Fruit fly (Drosophila melanogaster): ENCODE results near the gene CG14377.

Gene CG14377

DNA sequence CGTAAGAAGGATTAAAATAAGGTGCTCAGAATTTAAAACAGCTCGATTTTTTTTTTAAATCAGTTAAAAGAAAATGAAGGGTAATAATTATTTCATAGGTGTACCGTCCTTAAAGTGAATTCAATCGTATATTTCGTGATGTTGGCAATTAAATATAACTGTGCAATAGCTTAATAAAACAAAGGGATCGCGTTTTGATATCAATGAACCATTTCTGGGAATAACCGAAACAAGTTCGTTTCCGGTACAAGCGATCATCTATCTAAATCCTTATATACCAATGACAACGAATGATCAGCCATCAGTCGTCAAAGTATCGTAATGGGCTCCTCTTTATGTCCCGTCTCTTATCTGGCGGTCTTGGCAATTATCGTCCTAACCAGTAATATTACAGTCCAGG is 28.3 kb upstream of the CG14377 start, which contains the start of gene CheA87a:
CheA87a (plus strand) TSS at position 301 of the 400 bp plus-strand sequence.
- no peak for TF ChIP-seq CG16779 (tag; optimal IDR thresholded peaks at IDR 0.05)

DNA sequence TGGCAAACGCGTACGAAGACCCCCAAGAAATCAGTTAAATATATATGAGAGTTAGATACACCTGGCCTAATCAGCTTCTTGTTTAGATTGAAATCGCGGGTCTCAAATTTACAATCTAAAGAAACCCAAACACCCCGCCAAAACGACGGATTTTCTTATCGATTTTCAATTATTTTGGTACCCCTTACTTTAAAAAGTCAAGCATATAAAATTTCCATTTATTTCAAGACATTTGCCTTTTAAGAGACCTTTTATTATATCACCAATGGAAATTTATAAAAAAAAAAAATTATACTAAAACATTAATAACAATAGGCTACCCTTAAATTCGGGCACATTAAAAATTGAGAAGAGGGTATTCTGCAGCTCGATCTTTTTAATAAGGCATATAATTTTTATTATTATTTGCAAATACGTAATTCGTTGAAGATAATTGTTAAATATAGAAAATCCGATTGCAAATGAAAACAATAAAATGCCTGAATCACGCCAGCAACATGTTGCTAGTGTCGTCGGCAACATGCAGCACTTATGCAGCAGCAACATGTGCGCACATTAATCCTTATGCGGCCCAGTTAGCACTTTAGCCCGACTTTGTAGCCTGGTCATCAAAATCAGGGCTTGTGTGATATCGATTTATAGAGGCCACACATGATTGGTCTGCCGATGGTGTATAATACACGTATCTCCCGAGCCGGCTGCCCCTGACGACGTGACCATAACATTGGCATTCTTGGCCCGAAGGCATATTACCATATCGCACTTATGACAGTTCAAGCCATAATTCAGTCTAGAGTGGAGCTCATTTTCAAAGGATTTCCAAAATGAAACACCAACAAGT is 25.6 kb upstream of the CG14377 start, which contains the start of the genes Lip3 and CG34309:
Lip3 (minus strand) TSS at position 65 of the 841 bp plus-strand sequence.
CG34309 (plus strand) TSS at position 791 of the 841 bp plus-strand sequence.
- TF ChIP-seq CG10669 (GFP tag; optimal IDR thresholded peaks at IDR 0.05), result no peak
- TF ChIP-seq fd85E (GFP tag; optimal IDR thresholded peaks at IDR 0.05), result no peak
- TF ChIP-seq CG6854 (GFP tag; optimal IDR thresholded peaks at IDR 0.05), result no peak
- no peak for TF ChIP-seq Eip75B (GFP tag; optimal IDR thresholded peaks at IDR 0.05)
- TF ChIP-seq CG3919 (GFP tag; optimal IDR thresholded peaks at IDR 0.05), result no peak
- TF ChIP-seq Blimp-1 (GFP tag; optimal IDR thresholded peaks at IDR 0.05), result peak; percentile 36
- no peak for TF ChIP-seq CG11902 (GFP tag; optimal IDR thresholded peaks at IDR 0.05)
- no peak for TF ChIP-seq CG10631 (GFP tag; optimal IDR thresholded peaks at IDR 0.05)
- no peak for TF ChIP-seq CG1621 (tag; optimal IDR thresholded peaks at IDR 0.05)
- peak; percentile 52 for TF ChIP-seq CG31627 (GFP tag; optimal IDR thresholded peaks at IDR 0.05)
- TF ChIP-seq Hr4 (GFP tag; optimal IDR thresholded peaks at IDR 0.05), result no peak
- TF ChIP-seq svp (GFP tag), result peak; percentile 90
- TF ChIP-seq CG8632 (GFP tag; optimal IDR thresholded peaks at IDR 0.05), result no peak
- TF ChIP-seq CG9139 (GFP tag; optimal IDR thresholded peaks at IDR 0.05), result no peak
- TF ChIP-seq CG6163 (GFP tag; IDR thresholded peaks at IDR 0.05), result no peak
- no peak for TF ChIP-seq Sox102F (GFP tag; optimal IDR thresholded peaks at IDR 0.05)
- no peak for TF ChIP-seq fkh (GFP tag; optimal IDR thresholded peaks at IDR 0.05)
- peak; percentile 15 for TF ChIP-seq Eip93F (GFP tag; optimal IDR thresholded peaks at IDR 0.05)
- no peak for TF ChIP-seq fd59A (GFP tag; optimal IDR thresholded peaks at IDR 0.05)
- TF ChIP-seq esn (GFP tag; optimal IDR thresholded peaks at IDR 0.05), result peak; percentile 85
- TF ChIP-seq CG11294 (GFP tag; IDR thresholded peaks at IDR 0.05), result no peak
- TF ChIP-seq salr (GFP tag; optimal IDR thresholded peaks at IDR 0.05), result no peak
- no peak for TF ChIP-seq CG16779 (tag; optimal IDR thresholded peaks at IDR 0.05)
- TF ChIP-seq achi (GFP tag; optimal IDR thresholded peaks at IDR 0.05), result peak; percentile 9
- peak; percentile 34 for TF ChIP-seq pdm3 (GFP tag; optimal IDR thresholded peaks at IDR 0.05)
- no peak for TF ChIP-seq spab (GFP tag; optimal IDR thresholded peaks at IDR 0.05)
- TF ChIP-seq CG8119 (GFP tag; IDR thresholded peaks at IDR 0.05), result no peak
- no peak for TF ChIP-seq Lpt (GFP tag; optimal IDR thresholded peaks at IDR 0.05)
- no peak for TF ChIP-seq Sox15 (GFP tag; optimal IDR thresholded peaks at IDR 0.05)
- no peak for TF ChIP-seq CG34406 (GFP tag; optimal IDR thresholded peaks at IDR 0.05)
- no peak for TF ChIP-seq CG6808 (GFP tag; optimal IDR thresholded peaks at IDR 0.05)
- peak; percentile 28 for TF ChIP-seq Sox14 (GFP tag; optimal IDR thresholded peaks at IDR 0.05)
- peak; percentile 70 for TF ChIP-seq Met (GFP tag; optimal IDR thresholded peaks at IDR 0.05)
- TF ChIP-seq dsx (GFP tag; optimal IDR thresholded peaks at IDR 0.05; ENCODE audit: poor library complexity, severe bottlenecking), result no peak
- no peak for TF ChIP-seq Hr38 (GFP tag; optimal IDR thresholded peaks at IDR 0.05)
- peak; percentile 35 for TF ChIP-seq OdsH (GFP tag; optimal IDR thresholded peaks at IDR 0.05)
- TF ChIP-seq Ets21C (GFP tag; optimal IDR thresholded peaks at IDR 0.05), result peak; percentile 46
- TF ChIP-seq CG32006 (GFP tag; optimal IDR thresholded peaks at IDR 0.05), result no peak
- no peak for TF ChIP-seq CG3032 (tag; optimal IDR thresholded peaks at IDR 0.05)
- TF ChIP-seq CG8319 (GFP tag; optimal IDR thresholded peaks at IDR 0.05), result no peak
- TF ChIP-seq topi (GFP tag; optimal IDR thresholded peaks at IDR 0.05), result peak; percentile 31
- peak; percentile 10 for TF ChIP-seq Ets96B (tag; optimal IDR thresholded peaks at IDR 0.05)
- TF ChIP-seq Smox (GFP tag; optimal IDR thresholded peaks at IDR 0.05), result peak; percentile 72
- TF ChIP-seq lz (GFP tag; optimal IDR thresholded peaks at IDR 0.05), result peak; percentile 53
- TF ChIP-seq CG6276 (GFP tag; optimal IDR thresholded peaks at IDR 0.05), result no peak
- TF ChIP-seq Gug (GFP tag; IDR thresholded peaks at IDR 0.05), result no peak
- TF ChIP-seq Eip78C (GFP tag), result no peak
- peak; percentile 86 for TF ChIP-seq vri (GFP tag; optimal IDR thresholded peaks at IDR 0.05)
